Worm (Caenorhabditis elegans): ENCODE results near the gene R09E10.8.
A peak's percentile ranks its signal among the peaks of the same experiment; 100 is the strongest.

The R09E10.8 gene

ce11 chrIV:10294030-10294429 is 16.2 kb downstream of the R09E10.8 start, which contains the start of gene R09E10.6:
Gene R09E10.6, minus strand, starts transcription at chrIV:10294130.
- TF ChIP-seq ceh-13 (GFP tag; optimal IDR thresholded peaks at IDR 0.05) (no peak), hmbx-1 (tag; optimal IDR thresholded peaks at IDR 0.05) (no peak), sea-1 (GFP tag; conservative IDR thresholded peaks at IDR 0.05) (no peak), F13C5.2 (tag; optimal IDR thresholded peaks at IDR 0.05) (no peak), tbx-37 (GFP tag; conservative IDR thresholded peaks at IDR 0.05) (no peak), flt-1 (GFP tag; IDR thresholded peaks at IDR 0.05) (no peak), hnd-1 (tag; optimal IDR thresholded peaks at IDR 0.05) (no peak), ets-7 (tag; optimal IDR thresholded peaks at IDR 0.05) (no peak), aly-1 (tag; optimal IDR thresholded peaks at IDR 0.05) (no peak), B0310.2 (tag; optimal IDR thresholded peaks at IDR 0.05) (no peak), tbx-11 (GFP tag; IDR thresholded peaks at IDR 0.05) (no peak), ama-1 (optimal IDR thresholded peaks at IDR 0.05) (no peak)

- TF ChIP-seq tbx-37 (GFP tag; conservative IDR thresholded peaks at IDR 0.05) (no peak), scrt-1 (GFP tag; IDR thresholded peaks at IDR 0.05) (no peak), tra-4 (tag; optimal IDR thresholded peaks at IDR 0.05) (no peak), aly-1 (tag; optimal IDR thresholded peaks at IDR 0.05) (no peak), ama-1 (optimal IDR thresholded peaks at IDR 0.05) (no peak), hmg-4 (GFP tag; optimal IDR thresholded peaks at IDR 0.05) (no peak), F13C5.2 (tag; optimal IDR thresholded peaks at IDR 0.05) (no peak), tbx-11 (GFP tag; IDR thresholded peaks at IDR 0.05) (no peak), sea-1 (GFP tag; conservative IDR thresholded peaks at IDR 0.05) (no peak), B0310.2 (tag; optimal IDR thresholded peaks at IDR 0.05) (no peak)
Measured at ce11 chrIV:10288575-10288974, 21.7 kb downstream of the R09E10.8 start.

- TF ChIP-seq F13C5.2 (tag; optimal IDR thresholded peaks at IDR 0.05) (no peak), hmbx-1 (tag; optimal IDR thresholded peaks at IDR 0.05) (no peak), ceh-13 (GFP tag; optimal IDR thresholded peaks at IDR 0.05) (no peak), hmg-4 (GFP tag; optimal IDR thresholded peaks at IDR 0.05) (no peak), ets-7 (tag; optimal IDR thresholded peaks at IDR 0.05) (no peak), tbx-37 (GFP tag; conservative IDR thresholded peaks at IDR 0.05) (no peak), tra-4 (tag; optimal IDR thresholded peaks at IDR 0.05) (no peak), flt-1 (GFP tag; IDR thresholded peaks at IDR 0.05) (no peak), sea-1 (GFP tag; conservative IDR thresholded peaks at IDR 0.05) (no peak), tbx-11 (GFP tag; IDR thresholded peaks at IDR 0.05) (no peak), ceh-36 (tag; optimal IDR thresholded peaks at IDR 0.05) (no peak), aly-1 (tag; optimal IDR thresholded peaks at IDR 0.05) (no peak), scrt-1 (GFP tag; IDR thresholded peaks at IDR 0.05) (no peak), B0310.2 (tag; optimal IDR thresholded peaks at IDR 0.05) (no peak)
Measured at ce11 chrIV:10286655-10287054, 23.6 kb downstream of the R09E10.8 start, which contains the start of gene ebax-1. Gene ebax-1, plus strand, starts transcription at chrIV:10286955.

ce11 chrIV:10285328-10285727 is 24.9 kb downstream of the R09E10.8 start:
- TF ChIP-seq aly-1 (tag; optimal IDR thresholded peaks at IDR 0.05) (no peak), sea-1 (GFP tag; conservative IDR thresholded peaks at IDR 0.05) (no peak), tbx-11 (GFP tag; IDR thresholded peaks at IDR 0.05) (no peak), hnd-1 (tag; optimal IDR thresholded peaks at IDR 0.05) (no peak), ceh-13 (GFP tag; optimal IDR thresholded peaks at IDR 0.05) (no peak), B0310.2 (tag; optimal IDR thresholded peaks at IDR 0.05) (no peak), hmbx-1 (tag; optimal IDR thresholded peaks at IDR 0.05) (no peak), hmg-4 (GFP tag; optimal IDR thresholded peaks at IDR 0.05) (no peak), pes-1 (GFP tag; IDR thresholded peaks at IDR 0.05) (no peak), tbx-37 (GFP tag; conservative IDR thresholded peaks at IDR 0.05) (no peak), ceh-36 (tag; optimal IDR thresholded peaks at IDR 0.05) (no peak), F13C5.2 (tag; optimal IDR thresholded peaks at IDR 0.05) (no peak), scrt-1 (GFP tag; IDR thresholded peaks at IDR 0.05) (no peak), ama-1 (optimal IDR thresholded peaks at IDR 0.05) (no peak), tra-4 (tag; optimal IDR thresholded peaks at IDR 0.05) (no peak), flt-1 (GFP tag; IDR thresholded peaks at IDR 0.05) (no peak), ets-7 (tag; optimal IDR thresholded peaks at IDR 0.05) (no peak)

ce11 chrIV:10284194-10284910 is 25.9 kb downstream of the R09E10.8 start, which contains the start of gene rad-51:
Gene rad-51, minus strand, starts transcription at chrIV:10284244.
- no peak for TF ChIP-seq hmbx-1 (tag; optimal IDR thresholded peaks at IDR 0.05)
- peak; percentile 44 for TF ChIP-seq hmg-4 (GFP tag; optimal IDR thresholded peaks at IDR 0.05)
- peak; percentile 37 for TF ChIP-seq aly-1 (tag; optimal IDR thresholded peaks at IDR 0.05)
- TF ChIP-seq F13C5.2 (tag; optimal IDR thresholded peaks at IDR 0.05) = peak; percentile 60

- TF ChIP-seq tbx-37 (GFP tag; conservative IDR thresholded peaks at IDR 0.05) = no peak
- no peak for TF ChIP-seq hnd-1 (tag; optimal IDR thresholded peaks at IDR 0.05)
- no peak for TF ChIP-seq ama-1 (optimal IDR thresholded peaks at IDR 0.05)
- TF ChIP-seq flt-1 (GFP tag; IDR thresholded peaks at IDR 0.05) = no peak
Measured at ce11 chrIV:10281482-10281881, 28.7 kb downstream of the R09E10.8 start, which contains the start of gene thk-1. Gene thk-1, minus strand, starts transcription at chrIV:10281582.

- TF ChIP-seq aly-1 (tag; optimal IDR thresholded peaks at IDR 0.05) (no peak), hmg-4 (GFP tag; optimal IDR thresholded peaks at IDR 0.05) (no peak), hmbx-1 (tag; optimal IDR thresholded peaks at IDR 0.05) (no peak), scrt-1 (GFP tag; IDR thresholded peaks at IDR 0.05) (no peak), pes-1 (GFP tag; IDR thresholded peaks at IDR 0.05) (no peak), ama-1 (optimal IDR thresholded peaks at IDR 0.05) (no peak), flt-1 (GFP tag; IDR thresholded peaks at IDR 0.05) (no peak)
Measured at ce11 chrIV:10277716-10278115, 32.5 kb downstream of the R09E10.8 start, which contains the start of gene Y43C5A.4. Gene Y43C5A.4, plus strand, starts transcription at chrIV:10278016.

- TF ChIP-seq hmg-4 (GFP tag; optimal IDR thresholded peaks at IDR 0.05) = no peak
- no peak for TF ChIP-seq tbx-37 (GFP tag; conservative IDR thresholded peaks at IDR 0.05)
- no peak for TF ChIP-seq ama-1 (optimal IDR thresholded peaks at IDR 0.05)
- TF ChIP-seq pes-1 (GFP tag; IDR thresholded peaks at IDR 0.05) = no peak
- no peak for TF ChIP-seq hnd-1 (tag; optimal IDR thresholded peaks at IDR 0.05)
- TF ChIP-seq scrt-1 (GFP tag; IDR thresholded peaks at IDR 0.05) = no peak
- TF ChIP-seq ceh-36 (tag; optimal IDR thresholded peaks at IDR 0.05) = no peak
- no peak for TF ChIP-seq ceh-13 (GFP tag; optimal IDR thresholded peaks at IDR 0.05)
- TF ChIP-seq tbx-11 (GFP tag; IDR thresholded peaks at IDR 0.05) = no peak
- TF ChIP-seq sea-1 (GFP tag; conservative IDR thresholded peaks at IDR 0.05) = no peak
- no peak for TF ChIP-seq tra-4 (tag; optimal IDR thresholded peaks at IDR 0.05)
- no peak for TF ChIP-seq F13C5.2 (tag; optimal IDR thresholded peaks at IDR 0.05)
- TF ChIP-seq ets-7 (tag; optimal IDR thresholded peaks at IDR 0.05) = no peak
- no peak for TF ChIP-seq flt-1 (GFP tag; IDR thresholded peaks at IDR 0.05)
- TF ChIP-seq aly-1 (tag; optimal IDR thresholded peaks at IDR 0.05) = no peak
- TF ChIP-seq B0310.2 (tag; optimal IDR thresholded peaks at IDR 0.05) = no peak
- TF ChIP-seq hmbx-1 (tag; optimal IDR thresholded peaks at IDR 0.05) = no peak
Measured at ce11 chrIV:10276960-10277359, 33.3 kb downstream of the R09E10.8 start, which contains the start of gene Y43C5A.7. Gene Y43C5A.7, plus strand, starts transcription at chrIV:10277260.

All from whole organism, early embryonic.